Worm (Caenorhabditis elegans) whole organism, L1 larva: ENCODE results near the gene K11H12.11.

ENCODE experiments used
- F16B12.6 ChIP-seq: fragments of 150-350 bp; optimal IDR thresholded peaks from 2 replicates; lab custom pipeline; 2014; ENCODE audit warnings: missing biosample characterization, missing genetic modification characterization
- alr-1 ChIP-seq: fragments of 200-800 bp; sonication (Bioruptor generic); optimal IDR thresholded peaks from 2 replicates; lab custom pipeline; 2018; ENCODE audit warnings: borderline replicate concordance, mild to moderate bottlenecking, missing genetic modification characterization, missing compliant biosample characterization
- aly-2 ChIP-seq: fragments of 150-350 bp; optimal IDR thresholded peaks from 2 replicates; lab custom pipeline; 2014; ENCODE audit warnings: missing biosample characterization, missing genetic modification characterization
- ama-1 ChIP-seq: fragments of 150-350 bp; optimal IDR thresholded peaks from 2 replicates; lab custom pipeline; 2014
- blmp-1 ChIP-seq: fragments of 150-350 bp; optimal IDR thresholded peaks from 2 replicates; lab custom pipeline; 2014; ENCODE audit warnings: missing biosample characterization, missing genetic modification characterization
- ceh-63 ChIP-seq: fragments of 200-800 bp; sonication (Bioruptor generic); optimal IDR thresholded peaks from 2 replicates; lab custom pipeline; 2018; ENCODE audit warnings: mild to moderate bottlenecking, missing genetic modification characterization, missing compliant biosample characterization
- ceh-82 ChIP-seq, 3 experiments: fragments of 150-350 bp in 1 of 3; sonication (generic microtip) in 2 of 3; optimal IDR thresholded peaks; 2 replicates each; lab custom pipeline; 2014 to 2017; ENCODE audit warnings: missing biosample characterization in 3 of 3, missing genetic modification characterization in 3 of 3
- ceh-88 ChIP-seq: fragments of 200-800 bp; sonication (Bioruptor generic); IDR thresholded peaks from 2 replicates; pipeline ENCODE4 v1.3.6; 2022; ENCODE audit warnings: missing genetic modification characterization, missing compliant biosample characterization
- ces-1 ChIP-seq: fragments of 150-350 bp; optimal IDR thresholded peaks from 2 replicates; lab custom pipeline; 2014; ENCODE audit warnings: missing biosample characterization, missing genetic modification reagents, missing genetic modification characterization
- dpl-1 ChIP-seq, 3 experiments: fragments of 150-350 bp in 2 of 3; sonication (generic microtip) in 1 of 3; optimal IDR thresholded peaks; 2 replicates each; lab custom pipeline; 2014 to 2017; ENCODE audit warnings: missing biosample characterization in 3 of 3, missing genetic modification characterization in 3 of 3, missing genetic modification reagents in 3 of 3
- dsc-1 ChIP-seq: sonication (generic microtip); optimal IDR thresholded peaks from 2 replicates; lab custom pipeline; 2016; ENCODE audit warnings: mild to moderate bottlenecking, missing genetic modification characterization, missing compliant biosample characterization
- efl-1 ChIP-seq, 4 experiments: fragments of 150-350 bp; optimal IDR thresholded peaks in 3 of 4; peaks in 1 of 4; 1 replicate in 1 of 4; 2 replicates in 3 of 4; lab custom pipeline; 2014; ENCODE audit warnings: missing biosample characterization in 2 of 4, missing genetic modification characterization in 2 of 4, missing genetic modification reagents in 2 of 4
- efl-3 ChIP-seq: fragments of 200-800 bp; sonication (Bioruptor generic); optimal IDR thresholded peaks from 2 replicates; lab custom pipeline; 2018; ENCODE audit warnings: mild to moderate bottlenecking, missing genetic modification characterization, missing compliant biosample characterization
- egl-27 ChIP-seq, 2 experiments: fragments of 150-350 bp in 1 of 2; sonication (generic microtip); optimal IDR thresholded peaks; 3 replicates each; lab custom pipeline; 2017 to 2018; ENCODE audit warnings: missing biosample characterization in 2 of 2, missing genetic modification characterization in 2 of 2, missing genetic modification reagents in 2 of 2
- elt-2 ChIP-seq: sonication (generic microtip); optimal IDR thresholded peaks from 2 replicates; lab custom pipeline; 2016; ENCODE audit warnings: missing genetic modification characterization, mild to moderate bottlenecking, inconsistent platforms, missing compliant biosample characterization, missing genetic modification reagents
- elt-3 ChIP-seq, 6 experiments: fragments of 150-350 bp in 1 of 6; sonication (generic microtip); optimal IDR thresholded peaks; 2 replicates each; lab custom pipeline; 2017 to 2018; ENCODE audit warnings: missing biosample characterization in 6 of 6, missing genetic modification characterization in 6 of 6, inconsistent platforms in 1 of 6
- ets-5 ChIP-seq: fragments of 200-800 bp; sonication (Bioruptor generic); IDR thresholded peaks from 2 replicates; pipeline ENCODE4 v1.3.6; 2022; ENCODE audit warnings: missing genetic modification characterization, missing compliant biosample characterization
- fkh-4 ChIP-seq: sonication (generic microtip); optimal IDR thresholded peaks from 2 replicates; lab custom pipeline; 2016; ENCODE audit warnings: missing compliant biosample characterization, missing genetic modification characterization, borderline replicate concordance
- fkh-8 ChIP-seq: sonication (generic microtip); optimal IDR thresholded peaks from 2 replicates; lab custom pipeline; 2016; ENCODE audit warnings: mild to moderate bottlenecking, missing genetic modification characterization, missing compliant biosample characterization
- fos-1 ChIP-seq: fragments of 150-350 bp; optimal IDR thresholded peaks from 2 replicates; lab custom pipeline; 2014; ENCODE audit warnings: missing biosample characterization, missing genetic modification characterization
- hlh-4 ChIP-seq: sonication (generic microtip); optimal IDR thresholded peaks from 2 replicates; lab custom pipeline; 2016; ENCODE audit warnings: mild to moderate bottlenecking, missing genetic modification characterization, missing compliant biosample characterization
- hpl-2 ChIP-seq: fragments of 150-350 bp; optimal IDR thresholded peaks from 2 replicates; lab custom pipeline; 2014; ENCODE audit warnings: missing biosample characterization, missing genetic modification reagents, missing genetic modification characterization
- irx-1 ChIP-seq: sonication (generic microtip); optimal IDR thresholded peaks from 2 replicates; lab custom pipeline; 2016; ENCODE audit warnings: missing genetic modification characterization, missing compliant biosample characterization
- isw-1 ChIP-seq: fragments of 200-800 bp; sonication (Bioruptor generic); IDR thresholded peaks from 2 replicates; pipeline ENCODE4 v1.3.6; 2022; ENCODE audit warnings: missing genetic modification characterization, missing compliant biosample characterization
- jun-1 ChIP-seq: fragments of 150-350 bp; optimal IDR thresholded peaks from 2 replicates; lab custom pipeline; 2014; ENCODE audit warnings: missing biosample characterization, missing genetic modification reagents, missing genetic modification characterization
- lin-35 ChIP-seq, 2 experiments: fragments of 150-350 bp; optimal IDR thresholded peaks; 2 replicates each; lab custom pipeline; 2014; ENCODE audit warnings: missing biosample characterization in 2 of 2, missing genetic modification characterization in 2 of 2, missing genetic modification reagents in 2 of 2
- lin-39 ChIP-seq: fragments of 150-350 bp; optimal IDR thresholded peaks from 2 replicates; lab custom pipeline; 2014; ENCODE audit warnings: missing biosample characterization, missing genetic modification reagents, missing genetic modification characterization
- lir-3 ChIP-seq: sonication (generic microtip); optimal IDR thresholded peaks from 2 replicates; lab custom pipeline; 2016; ENCODE audit warnings: mild to moderate bottlenecking, missing genetic modification characterization, moderate library complexity, missing compliant biosample characterization; ENCODE audit not compliant: poor library complexity
- lsy-2 ChIP-seq, 2 experiments: fragments of 150-350 bp; optimal IDR thresholded peaks; 2 replicates each; lab custom pipeline; 2014; ENCODE audit warnings: missing biosample characterization in 2 of 2, missing genetic modification characterization in 2 of 2
- mab-9 ChIP-seq: fragments of 200-800 bp; sonication (Bioruptor generic); IDR thresholded peaks from 2 replicates; pipeline ENCODE4 v1.3.6; 2022; ENCODE audit warnings: missing genetic modification reagents, missing genetic modification characterization, missing compliant biosample characterization
- mdl-1 ChIP-seq, 2 experiments: fragments of 150-350 bp; optimal IDR thresholded peaks; 2 replicates each; lab custom pipeline; 2014 to 2017; ENCODE audit warnings: missing biosample characterization in 2 of 2, missing genetic modification characterization in 2 of 2, inconsistent platforms in 1 of 2
- mef-2 ChIP-seq: fragments of 150-350 bp; optimal IDR thresholded peaks from 2 replicates; lab custom pipeline; 2014; ENCODE audit warnings: missing biosample characterization, missing genetic modification characterization
- mep-1 ChIP-seq: fragments of 150-350 bp; optimal IDR thresholded peaks from 2 replicates; lab custom pipeline; 2014; ENCODE audit warnings: missing biosample characterization, missing genetic modification characterization
- nhr-11 ChIP-seq: fragments of 150-350 bp; optimal IDR thresholded peaks from 2 replicates; lab custom pipeline; 2014; ENCODE audit warnings: missing biosample characterization, missing genetic modification characterization
- nhr-19 ChIP-seq: fragments of 200-800 bp; sonication (Bioruptor generic); conservative IDR thresholded peaks from 2 replicates; pipeline ENCODE4 v1.3.6; 2022; ENCODE audit warnings: missing genetic modification characterization, missing compliant biosample characterization
- nhr-28 ChIP-seq: fragments of 150-350 bp; optimal IDR thresholded peaks from 2 replicates; lab custom pipeline; 2014; ENCODE audit warnings: missing biosample characterization, missing genetic modification characterization
- nhr-71 ChIP-seq: sonication (generic microtip); optimal IDR thresholded peaks from 2 replicates; lab custom pipeline; 2016; ENCODE audit warnings: mild to moderate bottlenecking, missing genetic modification characterization, moderate library complexity, missing compliant biosample characterization
- nhr-76 ChIP-seq: sonication (generic microtip); optimal IDR thresholded peaks from 2 replicates; lab custom pipeline; 2017; ENCODE audit warnings: missing biosample characterization, missing genetic modification characterization
- nhr-85 ChIP-seq: sonication (generic microtip); peaks from one replicate; lab custom pipeline; 2016; ENCODE audit warnings: missing genetic modification characterization, inconsistent platforms, missing compliant biosample characterization
- nhr-90 ChIP-seq: sonication (generic microtip); optimal IDR thresholded peaks from 2 replicates; lab custom pipeline; 2016; ENCODE audit warnings: mild to moderate bottlenecking, missing genetic modification characterization, missing compliant biosample characterization; ENCODE audit not compliant: poor library complexity
- pag-3 ChIP-seq: sonication (generic microtip); optimal IDR thresholded peaks from 2 replicates; lab custom pipeline; 2017; ENCODE audit warnings: missing genetic modification characterization, mild to moderate bottlenecking, missing compliant biosample characterization, antibody characterized with exemption, borderline replicate concordance; ENCODE audit not compliant: insufficient read depth
- pax-3 ChIP-seq: fragments of 200-800 bp; sonication (Bioruptor generic); optimal IDR thresholded peaks from 2 replicates; lab custom pipeline; 2018; ENCODE audit warnings: mild to moderate bottlenecking, missing genetic modification characterization, moderate library complexity, missing compliant biosample characterization
- skn-1 ChIP-seq: fragments of 150-350 bp; optimal IDR thresholded peaks from 2 replicates; lab custom pipeline; 2014; ENCODE audit warnings: missing biosample characterization, missing genetic modification characterization
- snu-23 ChIP-seq: sonication (generic microtip); optimal IDR thresholded peaks from 2 replicates; lab custom pipeline; 2016; ENCODE audit warnings: missing genetic modification characterization, missing compliant biosample characterization
- sup-37 ChIP-seq: fragments of 200-800 bp; sonication (Bioruptor generic); optimal IDR thresholded peaks from 2 replicates; lab custom pipeline; 2018; ENCODE audit warnings: mild to moderate bottlenecking, missing genetic modification characterization, missing compliant biosample characterization
- tbx-2 ChIP-seq: sonication (generic microtip); optimal IDR thresholded peaks from 2 replicates; lab custom pipeline; 2016; ENCODE audit warnings: missing genetic modification characterization, missing compliant biosample characterization
- tlp-1 ChIP-seq: fragments of 150-350 bp; optimal IDR thresholded peaks from 2 replicates; lab custom pipeline; 2014; ENCODE audit warnings: missing biosample characterization, missing genetic modification characterization
- unc-30 ChIP-seq: sonication (generic microtip); optimal IDR thresholded peaks from 2 replicates; lab custom pipeline; 2017; ENCODE audit warnings: missing biosample characterization, missing genetic modification characterization
- unc-86 ChIP-seq: sonication (generic microtip); optimal IDR thresholded peaks from 2 replicates; lab custom pipeline; 2016; ENCODE audit warnings: missing genetic modification characterization, missing compliant biosample characterization
- unc-98 ChIP-seq: fragments of 200-800 bp; sonication (Bioruptor generic); IDR thresholded peaks from 2 replicates; pipeline ENCODE4 v1.3.6; 2022; ENCODE audit warnings: missing genetic modification characterization, missing compliant biosample characterization
- zag-1 ChIP-seq: fragments of 150-350 bp; optimal IDR thresholded peaks from 2 replicates; lab custom pipeline; 2014; ENCODE audit warnings: missing biosample characterization, missing genetic modification characterization

The K11H12.11 gene

ce11 chrIV:682726-683340 is 12.5 kb upstream of the K11H12.11 start (continued):
- TF ChIP-seq lin-39 (tag; lab: Kevin White, UChicago) (no peak), mef-2 (tag; lab: Kevin White, UChicago) (no peak), unc-86 (tag; lab: Kevin White, UChicago) (peak; percentile 34), lsy-2 (tag; optimal IDR thresholded peaks at IDR 0.05; lab: Kevin White, UChicago) (peak; percentile 41 to 70), ceh-82 (tag; optimal IDR thresholded peaks at IDR 0.05; lab: Kevin White, UChicago) (peak; percentile 17 to 57 (median 54)), zag-1 (tag; lab: Kevin White, UChicago) (no peak), dpl-1 (GFP tag; optimal IDR thresholded peaks at IDR 0.05; lab: Kevin White, UChicago) (peak in 2 of 3 experiments; percentile 34 to 63), nhr-11 (no peak), mdl-1 (tag; optimal IDR thresholded peaks at IDR 0.05; lab: Kevin White, UChicago) (peak in 1 of 2 experiments; percentile 65), ets-5 (GFP tag; lab: Robert Waterston, UW) (no peak), skn-1 (tag; lab: Kevin White, UChicago) (peak; percentile 46), aly-2 (tag; lab: Kevin White, UChicago) (no peak), mab-9 (GFP tag; lab: Robert Waterston, UW) (no peak), unc-30 (tag; lab: Kevin White, UChicago) (no peak), dsc-1 (peak; percentile 74), mep-1 (tag; lab: Kevin White, UChicago) (peak; percentile 52), fos-1 (tag; lab: Kevin White, UChicago) (peak; percentile 28), nhr-19 (GFP tag; lab: Robert Waterston, UW) (peak; percentile 60), ceh-63 (GFP tag; lab: Kevin White, UChicago) (no peak), isw-1 (GFP tag; lab: Robert Waterston, UW) (no peak), fkh-4 (tag; lab: Kevin White, UChicago) (no peak), nhr-85 (tag; lab: Kevin White, UChicago) (peak; percentile 70), sup-37 (peak; percentile 30), egl-27 (tag; optimal IDR thresholded peaks at IDR 0.05; lab: Kevin White, UChicago) (no peak), fkh-8 (tag; lab: Kevin White, UChicago) (peak; percentile 75), elt-2 (tag; lab: Kevin White, UChicago) (peak; percentile 37), elt-3 (tag; optimal IDR thresholded peaks at IDR 0.05; lab: Kevin White, UChicago) (peak in 1 of 6 experiments; percentile 55), ceh-88 (0 out of 2 replicates have a peak, but pooled peaks have one; percentile 9), snu-23 (GFP tag; lab: Kevin White, UChicago) (peak; percentile 80), hpl-2 (GFP tag; lab: Kevin White, UChicago) (no peak), ama-1 (lab: Kevin White, UChicago) (no peak), tlp-1 (tag; lab: Kevin White, UChicago) (no peak), pax-3 (peak; percentile 40), nhr-90 (peak; percentile 74), lin-35 (GFP tag; optimal IDR thresholded peaks at IDR 0.05; lab: Kevin White, UChicago) (peak; percentile 52 to 75), efl-1 (optimal IDR thresholded peaks at IDR 0.05; lab: Kevin White, UChicago) (peak in 1 of 2 experiments; percentile 42), efl-1 (GFP tag; optimal IDR thresholded peaks at IDR 0.05 in 1 of 2; lab: Kevin White, UChicago) (peak; percentile 49 to 96), nhr-76 (tag; lab: Kevin White, UChicago) (no peak), lir-3 (tag; lab: Kevin White, UChicago) (peak; percentile 16), ces-1 (no peak), tbx-2 (tag; lab: Kevin White, UChicago) (peak; percentile 46), F16B12.6 (tag; lab: Kevin White, UChicago) (no peak), pag-3 (tag; lab: Kevin White, UChicago) (no peak), alr-1 (tag; lab: Kevin White, UChicago) (no peak), unc-98 (GFP tag; lab: Robert Waterston, UW) (no peak), efl-3 (no peak), nhr-28 (tag; lab: Kevin White, UChicago) (no peak), nhr-71 (tag; lab: Kevin White, UChicago) (no peak), jun-1 (tag; lab: Kevin White, UChicago) (peak; percentile 24), hlh-4 (tag; lab: Kevin White, UChicago) (no peak), irx-1 (tag; lab: Kevin White, UChicago) (peak; percentile 17), blmp-1 (tag; lab: Kevin White, UChicago) (peak; percentile 98)
